Worm (Caenorhabditis elegans) whole organism, L1 larva: ENCODE data around the gene T05H4.15.

Experiments used
- ceh-88 ChIP-seq: fragments of 200-800 bp; sonication (Bioruptor generic); IDR thresholded peaks from 2 replicates; pipeline ENCODE4 v1.3.6; 2022; ENCODE audit warnings: missing genetic modification characterization, missing compliant biosample characterization
- dpl-1 ChIP-seq, 3 experiments: fragments of 150-350 bp in 2 of 3; sonication (generic microtip) in 1 of 3; optimal IDR thresholded peaks; 2 replicates each; lab custom pipeline; 2014 to 2017; ENCODE audit warnings: missing biosample characterization in 3 of 3, missing genetic modification characterization in 3 of 3, missing genetic modification reagents in 3 of 3
- hpl-2 ChIP-seq: fragments of 150-350 bp; optimal IDR thresholded peaks from 2 replicates; lab custom pipeline; 2014; ENCODE audit warnings: missing biosample characterization, missing genetic modification reagents, missing genetic modification characterization
- nhr-77 ChIP-seq: fragments of 150-350 bp; optimal IDR thresholded peaks from 2 replicates; lab custom pipeline; 2014; ENCODE audit warnings: missing biosample characterization, missing genetic modification characterization
- pax-3 ChIP-seq: fragments of 200-800 bp; sonication (Bioruptor generic); optimal IDR thresholded peaks from 2 replicates; lab custom pipeline; 2018; ENCODE audit warnings: mild to moderate bottlenecking, missing genetic modification characterization, moderate library complexity, missing compliant biosample characterization
- tlp-1 ChIP-seq: fragments of 150-350 bp; optimal IDR thresholded peaks from 2 replicates; lab custom pipeline; 2014; ENCODE audit warnings: missing biosample characterization, missing genetic modification characterization
- zag-1 ChIP-seq: fragments of 150-350 bp; optimal IDR thresholded peaks from 2 replicates; lab custom pipeline; 2014; ENCODE audit warnings: missing biosample characterization, missing genetic modification characterization

DNA sequence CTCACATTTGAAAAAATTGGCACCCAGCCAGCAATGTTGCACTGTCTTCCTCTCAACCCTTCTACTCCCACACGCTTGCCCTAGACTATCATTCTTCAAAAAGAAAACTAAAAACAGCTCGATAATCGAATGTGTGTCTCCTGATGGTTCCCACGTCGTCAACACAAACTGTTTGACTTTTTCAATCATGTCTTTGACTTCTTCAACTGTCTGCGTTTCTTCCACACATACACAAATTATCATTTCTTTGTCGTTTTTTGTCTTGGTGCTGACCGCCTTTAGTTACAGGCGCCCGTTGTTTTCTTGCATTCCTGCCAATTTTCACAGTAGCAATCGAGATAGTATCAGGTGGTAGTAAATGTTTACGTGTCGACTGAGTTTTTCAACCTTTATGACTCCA lies 21.1 kb upstream of the T05H4.15 start:
- TF ChIP-seq dpl-1 (GFP tag; optimal IDR thresholded peaks at IDR 0.05; lab: Kevin White, UChicago) = no peak
- no peak for TF ChIP-seq hpl-2 (GFP tag; lab: Kevin White, UChicago)
- TF ChIP-seq tlp-1 (tag; lab: Kevin White, UChicago) = no peak
- TF ChIP-seq nhr-77 (tag; lab: Kevin White, UChicago) = no peak
- no peak for TF ChIP-seq pax-3 (tag; lab: Kevin White, UChicago)
- TF ChIP-seq ceh-88 (GFP tag; lab: Robert Waterston, UW) = no peak
- TF ChIP-seq zag-1 (tag; lab: Kevin White, UChicago) = no peak
